Worm (Caenorhabditis elegans): ENCODE results near the gene cogc-6.
A peak's percentile ranks its signal among the peaks of the same experiment; 100 is the strongest.

cogc-6 gene

DNA sequence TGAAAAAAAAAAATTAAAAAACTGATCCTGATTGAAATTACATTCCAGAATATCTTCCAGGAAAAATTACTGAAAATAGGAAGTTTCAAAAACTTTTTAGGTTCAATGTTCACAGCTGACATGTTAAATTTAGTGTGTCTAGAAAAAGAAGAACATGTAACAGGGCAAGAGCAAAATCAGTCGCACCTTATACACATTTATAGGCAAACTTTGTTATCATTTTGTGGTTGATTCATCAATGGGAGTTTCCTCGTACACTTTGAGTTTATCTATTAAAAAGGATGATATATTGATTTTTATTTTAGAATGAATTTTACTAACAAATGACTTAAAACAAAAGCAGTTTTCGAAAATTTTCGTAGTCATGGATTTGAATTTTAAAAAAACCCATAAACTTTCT lies 22.1 kb upstream of the cogc-6 start:
- TF ChIP-seq mxl-3 (GFP tag; optimal IDR thresholded peaks at IDR 0.05) (no peak), F26F4.8 (GFP tag; conservative IDR thresholded peaks at IDR 0.05) (no peak), Y48G9A.11 (GFP tag; IDR thresholded peaks at IDR 0.05) (no peak), F37D6.2 (tag; optimal IDR thresholded peaks at IDR 0.05) (no peak), daf-16 (GFP tag; optimal IDR thresholded peaks at IDR 0.05) (no peak), daf-16 (tag; optimal IDR thresholded peaks at IDR 0.05) (peak; percentile 26), fkh-10 (GFP tag; optimal IDR thresholded peaks at IDR 0.05) (no peak), nhr-28 (tag; optimal IDR thresholded peaks at IDR 0.05) (peak; percentile 48), dmd-9 (GFP tag; IDR thresholded peaks at IDR 0.05) (no peak), nhr-6 (tag; optimal IDR thresholded peaks at IDR 0.05) (no peak), nhr-10 (tag; optimal IDR thresholded peaks at IDR 0.05) (no peak), hif-1 (tag; optimal IDR thresholded peaks at IDR 0.05) (no peak), aha-1 (tag) (peak; percentile 29), unc-62 (GFP tag; optimal IDR thresholded peaks at IDR 0.05 in 1 of 2) (peak in 1 of 2 experiments; percentile 64), unc-62 (tag; optimal IDR thresholded peaks at IDR 0.05) (no peak), ceh-62 (tag; optimal IDR thresholded peaks at IDR 0.05) (no peak), pqm-1 (tag; optimal IDR thresholded peaks at IDR 0.05) (peak; percentile 50), tra-1 (GFP tag; IDR thresholded peaks at IDR 0.05) (no peak), php-3 (GFP tag; IDR thresholded peaks at IDR 0.05) (no peak), ceh-44 (GFP tag; IDR thresholded peaks at IDR 0.05) (no peak), skn-1 (tag; optimal IDR thresholded peaks at IDR 0.05) (no peak), unc-130 (GFP tag; optimal IDR thresholded peaks at IDR 0.05) (no peak), mdt-29 (GFP tag; IDR thresholded peaks at IDR 0.05) (no peak), gei-8 (GFP tag; optimal IDR thresholded peaks at IDR 0.05) (no peak), egl-27 (tag; optimal IDR thresholded peaks at IDR 0.05) (no peak), nhr-102 (tag; optimal IDR thresholded peaks at IDR 0.05) (no peak), daf-19 (GFP tag; conservative IDR thresholded peaks at IDR 0.05) (no peak)

DNA sequence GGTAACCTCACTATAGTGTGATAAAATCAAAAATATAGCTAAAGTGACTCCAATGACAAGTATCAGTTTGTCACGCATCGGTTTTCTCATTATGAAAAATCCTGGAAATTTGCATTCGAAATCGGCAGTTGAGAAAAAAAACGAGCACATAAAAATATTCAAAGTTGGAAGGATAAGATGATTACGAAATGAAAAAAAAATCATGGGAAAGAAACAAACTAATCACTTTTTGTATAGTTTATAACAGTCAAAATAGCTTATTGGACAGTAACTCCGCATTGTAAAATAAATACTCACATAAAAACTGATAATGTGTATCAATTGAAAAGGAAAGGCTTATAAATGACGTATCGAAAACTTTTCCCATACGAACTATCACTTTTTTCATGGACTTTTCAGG lies 21.7 kb upstream of the cogc-6 start, which contains the start of gene C16D9.4:
Gene C16D9.4 (minus strand): TSS at position 101 of the 400 bp plus-strand sequence.
- TF ChIP-seq jun-1 (tag; optimal IDR thresholded peaks at IDR 0.05) (no peak), ceh-32 (tag; optimal IDR thresholded peaks at IDR 0.05; ENCODE audit: poor library complexity) (no peak), dve-1 (tag; optimal IDR thresholded peaks at IDR 0.05; ENCODE audit: insufficient read depth) (no peak), php-3 (GFP tag; IDR thresholded peaks at IDR 0.05) (peak; percentile 33; the same call in 1 of the 2 replicates)

DNA sequence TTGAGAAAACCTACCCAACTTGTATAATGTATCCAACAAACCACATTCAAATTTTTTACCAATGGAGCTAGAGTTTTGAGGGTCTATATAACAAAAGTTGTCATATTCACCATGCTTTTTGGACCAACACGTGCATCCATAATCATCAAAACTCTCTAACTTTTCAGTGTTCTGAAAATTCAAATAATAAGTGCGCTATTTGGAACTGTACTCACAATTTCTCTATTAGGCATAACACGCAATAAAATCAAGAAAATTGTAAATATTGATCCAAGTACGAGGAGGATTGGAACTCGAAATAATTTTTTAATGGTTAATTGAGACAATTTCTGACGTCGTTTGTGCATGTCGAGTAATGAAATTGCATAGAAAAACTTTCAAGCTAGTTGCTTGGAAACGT lies 18.8 kb upstream of the cogc-6 start, which contains the start of gene C16D9.3:
Gene C16D9.3 (minus strand): TSS at position 101 of the 400 bp plus-strand sequence.
- no peak for TF ChIP-seq ztf-7 (tag; optimal IDR thresholded peaks at IDR 0.05)

DNA sequence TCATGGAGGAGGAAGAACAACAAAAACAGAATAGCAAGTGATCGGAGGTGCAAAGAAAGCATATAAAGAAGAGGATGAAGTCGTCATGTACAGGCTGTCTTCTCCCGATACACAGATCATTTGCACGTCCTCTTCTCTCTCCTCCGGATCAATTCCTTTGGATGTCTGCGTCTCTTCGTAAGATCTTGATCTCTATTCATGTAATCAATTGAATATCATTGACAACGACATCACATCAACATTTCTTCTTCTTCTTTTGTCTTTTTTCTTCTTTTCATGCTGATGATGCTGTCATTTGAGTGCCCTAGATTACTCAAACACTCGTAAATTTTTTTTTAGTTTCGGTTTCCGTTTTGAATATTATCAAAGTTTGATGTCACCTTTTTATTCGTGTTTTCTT lies 17.2 kb upstream of the cogc-6 start, which contains the start of gene rol-3:
Gene rol-3 (minus strand): TSS at position 120 of the 400 bp plus-strand sequence.
- TF ChIP-seq fos-1 (tag; optimal IDR thresholded peaks at IDR 0.05) (no peak), Y105C5A.15 (GFP tag; IDR thresholded peaks at IDR 0.05) (no peak), mdt-29 (GFP tag; IDR thresholded peaks at IDR 0.05) (no peak), daf-19 (GFP tag; conservative IDR thresholded peaks at IDR 0.05) (no peak), arid-1 (GFP tag; conservative IDR thresholded peaks at IDR 0.05) (no peak), lin-15B (tag; optimal IDR thresholded peaks at IDR 0.05) (no peak), ztf-7 (tag; optimal IDR thresholded peaks at IDR 0.05) (no peak), hlh-11 (tag; optimal IDR thresholded peaks at IDR 0.05) (peak; percentile 42), D1046.2 (GFP tag; IDR thresholded peaks at IDR 0.05) (no peak), dpl-1 (GFP tag; optimal IDR thresholded peaks at IDR 0.05) (no peak), ama-1 (optimal IDR thresholded peaks at IDR 0.05) (no peak), lin-29 (GFP tag; IDR thresholded peaks at IDR 0.05) (no peak), nhr-28 (tag; optimal IDR thresholded peaks at IDR 0.05) (peak; percentile 54), ceh-32 (tag; optimal IDR thresholded peaks at IDR 0.05; ENCODE audit: poor library complexity) (no peak), snpc-4 (tag; optimal IDR thresholded peaks at IDR 0.05) (no peak)

All from whole organism, L4 larva.